Worm (Caenorhabditis elegans): Measurements from ENCODE around the gene klp-18.

- TF ChIP-seq snpc-4 (tag; optimal IDR thresholded peaks at IDR 0.05), result no peak
- no peak for TF ChIP-seq ceh-43 (GFP tag; optimal IDR thresholded peaks at IDR 0.05)
- no peak for TF ChIP-seq ces-1 (GFP tag; optimal IDR thresholded peaks at IDR 0.05)
- no peak for TF ChIP-seq ztf-11 (tag; optimal IDR thresholded peaks at IDR 0.05)
- TF ChIP-seq sptf-1 (tag; optimal IDR thresholded peaks at IDR 0.05), result no peak
- TF ChIP-seq sem-2 (GFP tag; optimal IDR thresholded peaks at IDR 0.05), result no peak
- TF ChIP-seq unc-62 (GFP tag; optimal IDR thresholded peaks at IDR 0.05), result no peak
- no peak for TF ChIP-seq lsy-2 (tag; optimal IDR thresholded peaks at IDR 0.05)
- TF ChIP-seq pha-4 (tag; optimal IDR thresholded peaks at IDR 0.05), result no peak
- no peak for TF ChIP-seq elt-3 (tag; optimal IDR thresholded peaks at IDR 0.05)
- no peak for TF ChIP-seq tbx-8 (GFP tag; optimal IDR thresholded peaks at IDR 0.05)
- TF ChIP-seq lin-13 (tag; optimal IDR thresholded peaks at IDR 0.05), result no peak
- no peak for TF ChIP-seq mab-5 (tag; optimal IDR thresholded peaks at IDR 0.05)
Measured at ce11 chrIV:7051515-7051914, 11.5 kb downstream of the klp-18 start.
